Fruit fly (Drosophila melanogaster) whole organism: ENCODE measurements around the gene CG14696.

Experiments
- CG8478 ChIP-seq: fragments of >200 bp; optimal IDR thresholded peaks from 2 replicates; lab custom pipeline; 2018; ENCODE audit warnings: inconsistent platforms
- Dll ChIP-seq: fragments of >200 bp; optimal IDR thresholded peaks from 2 replicates; lab custom pipeline; 2017
- EcR ChIP-seq, 2 experiments: fragments of >200 bp; optimal IDR thresholded peaks; 2 replicates each; lab custom pipeline; 2017; ENCODE audit warnings: missing biosample characterization in 2 of 2, missing genetic modification characterization in 2 of 2, missing genetic modification reagents in 2 of 2
- pan ChIP-seq: fragments of >200 bp; optimal IDR thresholded peaks from 2 replicates; lab custom pipeline; 2017
- psq ChIP-seq: fragments of >200 bp; optimal IDR thresholded peaks from 2 replicates; lab custom pipeline; 2017
- usp ChIP-seq: fragments of >200 bp; optimal IDR thresholded peaks from 2 replicates; lab custom pipeline; 2017; ENCODE audit warnings: missing biosample characterization, missing genetic modification characterization, mixed read lengths

CG14696 gene

DNA sequence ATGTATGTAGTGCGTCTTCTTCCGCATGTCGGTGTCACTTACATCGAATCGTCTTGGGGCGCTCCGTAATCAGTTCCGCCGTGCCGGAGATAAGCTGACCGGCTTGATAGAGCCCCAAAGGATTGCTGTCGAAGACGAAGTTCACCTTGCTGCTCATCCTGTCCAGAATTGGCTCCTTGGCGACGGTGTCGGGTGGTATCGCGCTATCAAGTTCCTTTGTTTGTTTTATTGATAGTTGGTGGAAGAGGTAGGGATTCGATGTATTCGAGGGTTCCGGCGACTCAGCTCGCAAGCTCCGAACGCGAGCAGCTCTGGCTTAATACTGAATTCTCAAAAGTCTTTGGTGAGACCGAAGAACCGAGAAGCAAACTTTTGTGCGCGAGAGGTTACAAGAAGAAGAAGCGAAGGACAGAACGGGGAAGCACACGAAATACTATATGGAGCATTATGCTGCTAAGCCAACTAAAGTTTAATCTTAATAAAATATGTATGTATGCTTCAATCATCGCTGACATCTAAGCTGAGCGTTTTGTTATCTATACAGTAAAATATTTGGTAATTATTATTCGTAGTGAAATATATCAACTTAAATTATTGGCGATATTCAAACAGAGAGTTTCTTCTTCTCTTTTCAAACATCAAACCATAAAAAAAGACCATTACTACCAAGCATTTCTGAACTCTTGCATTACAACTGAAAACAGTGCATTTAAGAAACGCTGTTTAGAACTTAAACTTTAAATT, at the start of gene CG14696:
Gene CG14696 (minus strand): TSS at position 324 of the 744 bp plus-strand sequence.
- TF ChIP-seq pan (lab: Kevin White, UChicago) (no peak), CG8478 (no peak), Dll (lab: Kevin White, UChicago) (no peak), EcR (GFP tag; optimal IDR thresholded peaks at IDR 0.05; lab: Kevin White, UChicago) (no peak), usp (GFP tag; lab: Kevin White, UChicago) (no peak), psq (lab: Kevin White, UChicago) (no peak)

DNA sequence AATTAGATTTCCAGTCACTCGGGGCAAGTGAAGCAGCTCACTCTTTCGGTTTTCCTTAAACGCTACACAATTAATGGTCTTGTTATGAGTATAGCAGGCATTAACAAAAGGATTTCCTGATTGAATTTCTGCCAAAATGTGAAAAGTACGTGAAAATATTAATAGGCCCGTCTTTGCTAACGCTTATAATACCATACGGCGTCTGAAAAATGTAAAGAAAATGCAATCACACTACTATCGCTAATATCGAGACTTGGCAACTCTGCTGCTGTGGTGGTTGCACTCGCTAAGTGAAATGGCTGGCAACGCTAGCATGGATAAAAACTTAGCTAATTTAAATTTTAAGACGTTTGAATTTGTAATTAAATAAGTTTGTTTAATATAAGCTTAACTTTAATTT, 8.5 kb upstream of the CG14696 start, which contains the start of gene CG6621:
Gene CG6621 (minus strand): TSS at position 205 of the 400 bp plus-strand sequence.
- no peak for TF ChIP-seq EcR (GFP tag; optimal IDR thresholded peaks at IDR 0.05; lab: Kevin White, UChicago)
- no peak for TF ChIP-seq psq (lab: Kevin White, UChicago)

DNA sequence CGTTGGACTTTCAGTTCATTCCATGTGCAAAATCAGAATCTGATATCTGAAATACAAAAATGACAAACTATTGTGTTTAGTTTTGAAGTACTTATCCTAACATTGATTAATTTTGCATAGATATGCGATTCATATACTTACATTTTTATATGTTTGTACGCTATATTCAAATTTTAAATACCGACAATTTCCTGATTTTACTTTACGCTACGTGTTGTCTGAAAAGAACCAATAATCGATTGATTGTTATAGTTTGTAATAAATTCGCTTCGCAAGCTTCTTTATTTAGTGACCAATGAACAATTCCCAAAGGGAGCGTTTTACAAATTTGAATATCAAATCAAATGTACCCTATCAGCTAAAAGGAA, 4.7 kb upstream of the CG14696 start, which contains the start of gene Ak3:
Gene Ak3 (minus strand): TSS at position 69 of the 368 bp plus-strand sequence.
- TF ChIP-seq pan (lab: Kevin White, UChicago): no peak
- TF ChIP-seq CG8478: no peak
- TF ChIP-seq usp (GFP tag; lab: Kevin White, UChicago): no peak
- no peak for TF ChIP-seq psq (lab: Kevin White, UChicago)
- no peak for TF ChIP-seq Dll (lab: Kevin White, UChicago)

DNA sequence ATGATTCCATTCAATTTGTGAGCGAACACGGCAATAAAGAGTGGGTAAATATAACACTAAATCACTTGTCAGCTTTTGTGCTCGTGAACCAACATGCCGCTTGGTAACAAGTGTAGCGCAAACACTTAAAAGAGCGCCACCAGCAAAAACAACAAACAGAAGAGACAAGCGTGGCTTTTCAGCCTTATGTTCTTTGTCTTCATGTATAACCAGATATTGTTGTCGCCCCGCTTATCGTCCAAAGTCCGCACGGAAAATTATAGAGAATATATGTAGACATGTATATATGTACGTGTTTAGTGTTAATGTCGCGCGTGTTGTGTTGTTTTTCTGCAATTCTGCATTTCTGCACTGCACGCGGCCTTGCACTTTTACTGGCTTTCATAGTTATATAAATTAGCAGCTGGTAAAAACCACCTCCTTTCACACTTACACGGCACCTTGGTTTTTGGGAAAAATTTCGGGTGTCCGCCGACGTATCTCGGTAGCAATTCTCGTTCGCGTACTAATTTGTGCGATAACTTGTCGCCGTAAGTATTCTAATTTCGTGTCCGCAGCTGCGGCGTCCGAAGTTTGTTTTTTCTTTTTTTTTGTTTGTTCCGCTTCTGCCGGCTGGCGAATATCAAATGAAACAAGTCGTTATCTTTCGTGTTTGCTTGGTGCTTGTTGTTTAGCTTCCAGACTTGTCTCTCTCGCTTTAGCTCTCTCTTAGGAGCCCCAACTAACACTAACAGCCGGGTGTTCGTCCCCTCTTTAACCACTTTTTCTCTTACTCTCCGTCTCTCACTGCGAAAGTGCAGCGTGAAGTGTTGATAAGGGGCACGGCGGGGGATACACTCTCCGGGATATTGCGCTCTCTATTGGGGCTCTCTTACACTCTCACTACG, 4.1 kb upstream of the CG14696 start:
- TF ChIP-seq psq (lab: Kevin White, UChicago): no peak
- TF ChIP-seq Dll (lab: Kevin White, UChicago): peak; percentile 80

DNA sequence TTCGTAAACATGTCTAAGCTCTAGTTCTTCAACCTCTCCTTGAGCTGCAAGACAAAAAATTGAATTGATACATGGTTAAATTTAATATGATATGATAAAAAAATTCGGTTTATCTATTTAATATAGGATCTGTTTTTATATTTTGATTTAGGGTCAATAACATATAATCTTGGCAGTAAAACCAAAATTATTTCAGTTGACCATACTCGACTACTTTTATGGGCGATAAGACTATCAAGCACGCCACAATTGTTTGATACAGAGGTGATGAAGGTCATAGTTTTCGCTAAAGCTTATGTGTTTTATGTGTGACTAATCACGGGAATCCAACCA, 3.5 kb upstream of the CG14696 start:
- TF ChIP-seq usp (GFP tag; lab: Kevin White, UChicago) (no peak), CG8478 (no peak), EcR (GFP tag; optimal IDR thresholded peaks at IDR 0.05; lab: Kevin White, UChicago) (no peak), Dll (lab: Kevin White, UChicago) (no peak), psq (lab: Kevin White, UChicago) (no peak), pan (lab: Kevin White, UChicago) (no peak)

DNA sequence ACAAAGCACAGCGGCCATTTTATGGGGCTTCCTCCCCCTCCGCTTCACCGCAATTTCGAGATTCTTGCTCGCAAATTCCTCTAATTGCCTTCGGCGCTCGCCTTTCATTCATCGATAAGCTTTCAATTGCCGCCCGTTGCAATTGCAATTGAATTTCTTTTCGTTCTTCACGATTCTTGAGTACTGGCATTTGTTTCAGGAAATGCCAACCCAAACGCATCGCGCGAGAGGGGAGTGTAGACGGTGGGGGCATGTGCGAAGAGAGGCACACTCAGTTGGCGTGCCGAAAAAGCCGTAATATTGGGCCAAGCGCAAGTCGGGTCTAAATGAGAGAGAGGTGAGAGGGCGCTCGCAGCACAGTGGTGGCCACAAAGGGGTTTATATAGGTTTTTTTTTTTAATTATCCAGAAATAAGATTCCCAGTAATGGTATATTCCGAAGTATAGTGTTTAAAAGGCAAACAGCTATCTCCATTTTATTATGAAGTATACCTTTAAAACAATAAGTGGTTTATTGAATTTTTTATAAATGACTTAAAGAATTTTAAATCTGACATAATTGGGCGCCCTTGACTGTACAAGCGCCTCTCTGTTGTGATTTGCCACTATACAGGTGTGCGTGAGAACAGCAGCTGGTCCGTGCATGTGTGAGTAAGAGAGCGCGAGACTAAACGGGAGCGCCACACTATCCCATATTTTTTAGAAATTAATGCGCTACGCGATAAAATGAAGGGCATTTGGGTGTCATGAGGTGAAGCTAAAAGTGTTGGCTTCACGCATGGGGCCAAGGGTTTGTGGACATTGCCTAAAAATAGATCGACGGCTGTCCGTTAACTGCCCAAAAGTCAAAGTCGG, 1.9 kb upstream of the CG14696 start:
- TF ChIP-seq Dll (lab: Kevin White, UChicago): peak; percentile 87
- no peak for TF ChIP-seq usp (GFP tag; lab: Kevin White, UChicago)

DNA sequence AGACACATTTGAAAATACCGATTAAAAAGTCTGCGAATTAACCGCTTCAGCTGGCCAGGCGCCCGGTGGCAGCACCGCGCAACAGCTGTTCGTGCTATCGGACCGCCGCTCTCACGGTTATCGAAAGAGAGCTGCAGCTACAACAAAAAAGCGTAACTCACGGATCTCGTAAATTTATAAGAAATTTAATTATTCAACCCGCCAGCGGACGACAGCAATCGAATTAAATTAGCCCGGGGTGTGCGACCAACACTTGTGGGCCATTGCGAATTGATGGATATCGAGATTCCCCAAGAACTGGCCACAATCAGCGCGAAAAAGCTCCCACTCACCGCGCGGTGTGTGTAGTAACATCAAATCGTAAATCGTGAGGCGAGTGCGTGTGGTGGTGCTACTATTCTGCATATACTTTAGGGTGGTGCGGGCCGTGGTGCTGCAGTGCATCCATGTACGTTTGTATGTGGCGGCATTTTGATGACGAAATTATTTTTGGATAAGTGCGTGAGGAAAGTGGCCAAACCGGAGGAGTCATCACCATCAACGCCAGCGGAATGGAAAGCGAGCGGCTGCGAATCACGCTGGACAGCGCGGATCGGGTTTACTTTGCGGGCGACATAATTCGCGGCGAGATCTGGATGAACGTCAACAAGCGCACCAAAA, 751 bp upstream of the CG14696 start, which contains the start of gene Leash:
Gene Leash (plus strand): TSS at position 119 of the 660 bp plus-strand sequence.
- TF ChIP-seq Dll (lab: Kevin White, UChicago) (peak; percentile 26), usp (GFP tag; lab: Kevin White, UChicago) (no peak)

DNA sequence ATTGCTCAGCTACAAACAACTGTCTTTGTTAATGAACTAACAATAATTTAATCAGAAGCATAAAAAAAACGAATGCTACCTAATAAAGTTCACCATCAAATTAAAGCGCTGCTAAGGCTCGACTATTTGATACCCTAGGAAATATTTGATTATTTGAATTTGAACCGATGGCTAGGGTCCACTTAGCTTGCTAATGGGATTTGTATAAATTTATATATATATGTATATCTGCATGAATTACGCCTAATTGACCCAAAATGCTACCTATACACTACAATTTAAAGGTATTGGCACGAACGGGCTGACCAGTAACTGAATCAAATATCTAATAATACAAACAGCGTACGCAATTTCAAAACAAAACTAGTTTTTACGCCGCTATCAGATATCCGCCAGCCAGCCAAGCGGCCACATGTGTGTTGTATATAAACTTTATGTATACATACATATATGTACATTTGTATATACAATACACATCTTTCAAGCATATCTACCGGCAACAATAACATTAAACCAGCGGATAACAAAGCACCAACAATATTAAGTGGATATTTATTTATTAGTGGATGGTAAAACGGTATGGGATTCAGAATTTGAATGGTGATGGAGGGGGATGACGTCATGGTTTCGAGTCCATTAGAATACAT, 647 bp downstream of the CG14696 start:
- TF ChIP-seq CG8478 (no peak), pan (lab: Kevin White, UChicago) (no peak), psq (lab: Kevin White, UChicago) (no peak), EcR (GFP tag; optimal IDR thresholded peaks at IDR 0.05; lab: Kevin White, UChicago) (no peak), Dll (lab: Kevin White, UChicago) (no peak), usp (GFP tag; lab: Kevin White, UChicago) (no peak)

DNA sequence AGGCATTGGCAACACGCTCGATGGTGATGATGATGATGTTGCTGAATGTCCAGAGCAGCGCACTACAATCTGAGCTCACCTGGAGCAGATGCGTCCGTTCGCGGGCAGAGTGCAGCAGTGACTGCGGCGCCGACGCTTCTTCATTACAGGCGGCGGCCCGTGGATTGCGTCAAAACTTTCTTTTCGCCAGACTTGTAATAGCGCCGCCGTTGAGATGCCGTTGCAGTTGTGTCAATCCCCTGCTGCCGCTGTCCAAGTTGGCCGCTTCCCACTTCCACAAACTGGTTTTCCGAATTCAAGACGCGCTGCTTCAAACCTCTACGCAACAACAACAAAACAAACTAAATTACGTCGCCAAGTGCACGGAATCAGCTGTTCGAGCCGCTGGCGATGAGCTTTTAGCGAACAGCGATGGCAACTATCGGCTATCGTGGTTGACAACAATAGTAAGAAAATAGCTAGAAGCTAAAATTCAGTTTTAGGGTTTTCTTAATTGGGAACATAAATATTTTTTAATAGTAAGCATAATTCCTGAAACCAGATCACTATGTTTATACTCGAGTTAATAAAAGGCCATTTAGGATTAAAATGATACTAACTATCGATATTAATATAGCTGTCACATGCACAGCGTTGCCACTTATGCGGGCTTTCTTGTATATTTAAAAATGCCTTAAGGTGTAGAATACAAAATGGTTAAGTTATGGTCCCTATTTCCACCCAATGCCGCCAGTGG, 2.8 kb downstream of the CG14696 start, which contains the start of gene Tpc1:
Gene Tpc1 (minus strand): TSS at position 365 of the 736 bp plus-strand sequence.
- TF ChIP-seq usp (GFP tag; lab: Kevin White, UChicago) (no peak), Dll (lab: Kevin White, UChicago) (peak; percentile 29), EcR (GFP tag; optimal IDR thresholded peaks at IDR 0.05; lab: Kevin White, UChicago) (no peak), pan (lab: Kevin White, UChicago) (no peak), CG8478 (no peak), psq (lab: Kevin White, UChicago) (no peak)

DNA sequence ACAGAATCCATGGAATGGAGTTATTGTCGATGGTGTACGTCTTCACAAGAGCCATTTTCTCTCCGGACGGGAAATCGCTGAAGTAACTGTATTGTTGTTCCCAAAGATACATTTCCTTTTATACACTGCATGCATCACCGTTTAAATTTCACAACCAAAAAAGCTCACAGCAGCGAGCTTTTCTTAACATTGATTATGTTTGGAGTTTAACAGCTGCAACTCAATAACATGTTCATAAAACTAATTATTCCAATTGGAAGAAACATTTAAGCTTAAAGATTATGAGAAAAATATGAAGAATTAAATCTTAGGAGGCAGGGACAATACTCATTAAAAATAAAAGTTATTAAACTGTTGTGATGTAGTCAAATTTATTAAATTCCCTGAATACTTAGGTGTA, 5.6 kb downstream of the CG14696 start, which contains the start of gene CG14695:
Gene CG14695 (minus strand): TSS at position 101 of the 400 bp plus-strand sequence.
- no peak for TF ChIP-seq psq (lab: Kevin White, UChicago)
- no peak for TF ChIP-seq EcR (GFP tag; optimal IDR thresholded peaks at IDR 0.05; lab: Kevin White, UChicago)
